Worm (Caenorhabditis elegans) whole organism, L4 larva: ENCODE results near the gene clec-50.
"Not testable (repeated sequence)": the region's sequence is repeated elsewhere in the genome, so short reads cannot be mapped to it uniquely, and the experiment has no call there.

ENCODE experiments used
- F26F4.8 ChIP-seq: fragments of 200-800 bp; sonication (Bioruptor generic); conservative IDR thresholded peaks from 2 replicates; pipeline ENCODE4 v1.3.6; 2022; ENCODE audit warnings: missing genetic modification characterization, missing compliant biosample characterization
- aly-2 ChIP-seq: sonication (generic microtip); optimal IDR thresholded peaks from 2 replicates; lab custom pipeline; 2018; ENCODE audit warnings: missing biosample characterization, missing genetic modification characterization
- ama-1 ChIP-seq: fragments of 150-350 bp; optimal IDR thresholded peaks from 2 replicates; lab custom pipeline; 2014; ENCODE audit warnings: inconsistent platforms, mixed read lengths
- daf-12 ChIP-seq: fragments of 150-350 bp; optimal IDR thresholded peaks from 2 replicates; lab custom pipeline; 2014; ENCODE audit warnings: missing biosample characterization, missing genetic modification reagents, missing genetic modification characterization
- fkh-10 ChIP-seq: fragments of 150-350 bp; optimal IDR thresholded peaks from 2 replicates; lab custom pipeline; 2014; ENCODE audit warnings: missing biosample characterization, missing genetic modification reagents, missing genetic modification characterization
- lin-13 ChIP-seq: fragments of 150-350 bp; optimal IDR thresholded peaks from 2 replicates; lab custom pipeline; 2014; ENCODE audit warnings: missing biosample characterization, missing genetic modification reagents, missing genetic modification characterization
- nhr-6 ChIP-seq: fragments of 150-350 bp; optimal IDR thresholded peaks from 2 replicates; lab custom pipeline; 2014; ENCODE audit warnings: missing biosample characterization, missing genetic modification characterization
- skn-1 ChIP-seq: fragments of 150-350 bp; optimal IDR thresholded peaks from 2 replicates; lab custom pipeline; 2014; ENCODE audit warnings: missing biosample characterization, missing genetic modification characterization

ce11 chrV:19710514-19710913 lies 44.7 kb downstream of the clec-50 start, which contains the start of gene Y43F8C.15:
- TF ChIP-seq daf-12 (tag; lab: Kevin White, UChicago); nhr-6 (tag; lab: Kevin White, UChicago); lin-13 (GFP tag; lab: Kevin White, UChicago); fkh-10; aly-2 (tag; lab: Kevin White, UChicago); F26F4.8 (GFP tag; lab: Robert Waterston, UW); skn-1 (tag; lab: Kevin White, UChicago); ama-1 (lab: Kevin White, UChicago): not testable (repeated sequence)
